Fruit fly (Drosophila melanogaster) whole organism: ENCODE data around the gene Jhbp15.

Source experiments
- CG8478 ChIP-seq: fragments of >200 bp; optimal IDR thresholded peaks from 2 replicates; lab custom pipeline; 2018; ENCODE audit warnings: inconsistent platforms
- Dll ChIP-seq: fragments of >200 bp; optimal IDR thresholded peaks from 2 replicates; lab custom pipeline; 2017
- pan ChIP-seq: fragments of >200 bp; optimal IDR thresholded peaks from 2 replicates; lab custom pipeline; 2017
- psq ChIP-seq: fragments of >200 bp; optimal IDR thresholded peaks from 2 replicates; lab custom pipeline; 2017
- usp ChIP-seq: fragments of >200 bp; optimal IDR thresholded peaks from 2 replicates; lab custom pipeline; 2017; ENCODE audit warnings: missing biosample characterization, missing genetic modification characterization, mixed read lengths

- no peak for TF ChIP-seq pan (lab: Kevin White, UChicago)
- TF ChIP-seq Dll (lab: Kevin White, UChicago), result no peak
- TF ChIP-seq usp (GFP tag; lab: Kevin White, UChicago), result no peak
- TF ChIP-seq psq (lab: Kevin White, UChicago), result no peak
- no peak for TF ChIP-seq CG8478
These were observed 19.0 kb upstream of the Jhbp15 start for dm6 chr3R:21069742-21070141.
